Fruit fly (Drosophila melanogaster) whole organism, wandering third instar larva: ENCODE results near the gene CG17819.
A peak's percentile ranks its signal among the peaks of the same experiment; 100 is the strongest.

Experiments used
- Abd-B ChIP-seq: fragments of >200 bp; optimal IDR thresholded peaks from 2 replicates; lab custom pipeline; 2017; ENCODE audit warnings: missing biosample characterization, missing genetic modification characterization
- CG32264 ChIP-seq: fragments of 200-800 bp; sonication (Bioruptor generic); optimal IDR thresholded peaks from 2 replicates; lab custom pipeline; 2016; ENCODE audit warnings: missing biosample characterization, missing genetic modification characterization
- CG9705 ChIP-seq: fragments of 200-800 bp; sonication (Bioruptor generic); optimal IDR thresholded peaks from 2 replicates; lab custom pipeline; 2018; ENCODE audit warnings: missing biosample characterization, mild to moderate bottlenecking, missing genetic modification characterization
- Dfd ChIP-seq: fragments of >200 bp; optimal IDR thresholded peaks from 2 replicates; lab custom pipeline; 2017; ENCODE audit warnings: missing biosample characterization, missing genetic modification characterization
- Dif ChIP-seq: fragments of 200-275, 200-300 bp; sonication (Bioruptor generic); optimal IDR thresholded peaks from 2 replicates; lab custom pipeline; 2018; ENCODE audit warnings: missing biosample characterization, missing genetic modification characterization; ENCODE audit not compliant: partially characterized antibody
- GATAd ChIP-seq: sonication (Bioruptor generic); optimal IDR thresholded peaks from 2 replicates; lab custom pipeline; 2016; ENCODE audit warnings: missing biosample characterization, missing genetic modification characterization
- HLH106 ChIP-seq: fragments of 200-800 bp; optimal IDR thresholded peaks from 3 replicates; lab custom pipeline; 2019; ENCODE audit warnings: missing biosample characterization, mild to moderate bottlenecking, missing genetic modification characterization, moderate library complexity
- Hnf4 ChIP-seq: fragments of 200-800 bp; sonication (Bioruptor generic); optimal IDR thresholded peaks from 2 replicates; lab custom pipeline; 2016; ENCODE audit warnings: missing biosample characterization, mild to moderate bottlenecking, missing genetic modification characterization
- Hr78 ChIP-seq: fragments of >200 bp; optimal IDR thresholded peaks from 2 replicates; lab custom pipeline; 2017; ENCODE audit warnings: missing biosample characterization, missing genetic modification characterization
- Hr83 ChIP-seq: fragments of 200-300 bp; sonication (Bioruptor generic); optimal IDR thresholded peaks from 2 replicates; lab custom pipeline; 2016; ENCODE audit warnings: missing biosample characterization, mild to moderate bottlenecking, missing genetic modification characterization, moderate library complexity; ENCODE audit not compliant: poor library complexity, severe bottlenecking
- Jra ChIP-seq: sonication (Bioruptor generic); optimal IDR thresholded peaks from 2 replicates; lab custom pipeline; 2016; ENCODE audit warnings: missing biosample characterization, missing genetic modification characterization
- Mio ChIP-seq: sonication (Bioruptor generic); optimal IDR thresholded peaks from 2 replicates; lab custom pipeline; 2016; ENCODE audit warnings: missing biosample characterization, missing genetic modification characterization
- Myc ChIP-seq: fragments of >200 bp; optimal IDR thresholded peaks from 2 replicates; lab custom pipeline; 2017
- OdsH ChIP-seq: fragments of 200-800 bp; sonication (Bioruptor generic); optimal IDR thresholded peaks from 2 replicates; lab custom pipeline; 2016; ENCODE audit warnings: missing biosample characterization, mild to moderate bottlenecking, missing genetic modification characterization
- Rel ChIP-seq, 2 experiments: fragments of 200-800 bp; sonication (Bioruptor generic) in 1 of 2; optimal IDR thresholded peaks; 2 replicates in 1 of 2; 3 replicates in 1 of 2; lab custom pipeline; 2016 to 2019; ENCODE audit warnings: mild to moderate bottlenecking in 2 of 2, missing biosample characterization in 2 of 2, missing genetic modification characterization in 2 of 2, moderate library complexity in 1 of 2
- Sp1 ChIP-seq: fragments of 200-800 bp; sonication (Bioruptor generic); optimal IDR thresholded peaks from 3 replicates; lab custom pipeline; 2019; ENCODE audit warnings: missing biosample characterization, mild to moderate bottlenecking, missing genetic modification characterization, moderate library complexity
- Vsx2 ChIP-seq: fragments of 200-300, 225-300 bp; sonication (Bioruptor generic); optimal IDR thresholded peaks from 2 replicates; lab custom pipeline; 2018; ENCODE audit warnings: missing biosample characterization, missing genetic modification characterization; ENCODE audit not compliant: partially characterized antibody
- br ChIP-seq: fragments of 200-800 bp; sonication (Bioruptor generic); optimal IDR thresholded peaks from 2 replicates; lab custom pipeline; 2016; ENCODE audit warnings: missing biosample characterization, missing genetic modification characterization
- brk ChIP-seq: fragments of 200-800 bp; sonication (Bioruptor generic); optimal IDR thresholded peaks from 2 replicates; lab custom pipeline; 2016; ENCODE audit warnings: missing biosample characterization, mild to moderate bottlenecking, missing genetic modification characterization
- dl ChIP-seq, 2 experiments: fragments of 175-275, 200-275 bp in 1 of 2; fragments of 200-275 bp in 1 of 2; sonication (Bioruptor generic); optimal IDR thresholded peaks; lab custom pipeline; 2018; ENCODE audit warnings: mild to moderate bottlenecking in 2 of 2, missing biosample characterization in 2 of 2, missing genetic modification characterization in 2 of 2, moderate library complexity in 2 of 2; ENCODE audit not compliant: partially characterized antibody in 2 of 2, insufficient read depth in 1 of 2
- dmrt93B ChIP-seq: fragments of 200-800 bp; sonication (Bioruptor generic); optimal IDR thresholded peaks from 2 replicates; lab custom pipeline; 2018; ENCODE audit warnings: missing biosample characterization, mild to moderate bottlenecking, missing genetic modification characterization
- dsf ChIP-seq: sonication (Bioruptor generic); optimal IDR thresholded peaks from 2 replicates; lab custom pipeline; 2016; ENCODE audit warnings: missing biosample characterization, missing genetic modification characterization, borderline replicate concordance
- ey ChIP-seq: fragments of 200-800 bp; sonication (Bioruptor generic); optimal IDR thresholded peaks from 2 replicates; lab custom pipeline; 2016; ENCODE audit warnings: missing biosample characterization, missing genetic modification characterization
- foxo ChIP-seq, 2 experiments: fragments of 200-800 bp; sonication (Bioruptor generic); optimal IDR thresholded peaks; 2 replicates in 1 of 2; 3 replicates in 1 of 2; lab custom pipeline; 2016 to 2017; ENCODE audit warnings: missing biosample characterization in 2 of 2, missing genetic modification characterization in 2 of 2
- fru ChIP-seq: fragments of 200-800 bp; sonication (Bioruptor generic); optimal IDR thresholded peaks from 3 replicates; lab custom pipeline; 2016; ENCODE audit warnings: missing biosample characterization, mild to moderate bottlenecking, missing genetic modification characterization
- h ChIP-seq: fragments of 200-800 bp; sonication (Bioruptor generic); optimal IDR thresholded peaks from 3 replicates; lab custom pipeline; 2016; ENCODE audit warnings: missing biosample characterization, mild to moderate bottlenecking, missing genetic modification characterization
- jim ChIP-seq: fragments of 175-275, 200-325 bp; sonication (Bioruptor generic); optimal IDR thresholded peaks from 2 replicates; lab custom pipeline; 2016; ENCODE audit warnings: missing biosample characterization, mild to moderate bottlenecking, missing genetic modification characterization
- pan ChIP-seq: fragments of >200 bp; optimal IDR thresholded peaks from 2 replicates; lab custom pipeline; 2017
- psq ChIP-seq: fragments of 200-800 bp; sonication (Bioruptor generic); optimal IDR thresholded peaks from 3 replicates; lab custom pipeline; 2017; ENCODE audit warnings: missing biosample characterization, mild to moderate bottlenecking, missing genetic modification characterization, moderate library complexity
- rgr ChIP-seq: fragments of 200-800 bp; sonication (Bioruptor generic); optimal IDR thresholded peaks from 3 replicates; lab custom pipeline; 2016; ENCODE audit warnings: missing biosample characterization, mild to moderate bottlenecking, missing genetic modification characterization
- sage ChIP-seq: fragments of 200-800 bp; sonication (Bioruptor generic); optimal IDR thresholded peaks from 2 replicates; lab custom pipeline; 2016; ENCODE audit warnings: missing biosample characterization, mild to moderate bottlenecking, missing genetic modification characterization
- sv ChIP-seq: fragments of 200-800 bp; sonication (Bioruptor generic); optimal IDR thresholded peaks from 3 replicates; lab custom pipeline; 2016; ENCODE audit warnings: missing biosample characterization, missing genetic modification characterization
- tai ChIP-seq: sonication (Bioruptor generic); optimal IDR thresholded peaks from 2 replicates; lab custom pipeline; 2016; ENCODE audit warnings: missing biosample characterization, missing genetic modification characterization
- usp ChIP-seq: fragments of >200 bp; optimal IDR thresholded peaks from 2 replicates; lab custom pipeline; 2017; ENCODE audit warnings: missing biosample characterization, missing genetic modification characterization
- woc ChIP-seq: sonication (Bioruptor generic); optimal IDR thresholded peaks from 2 replicates; lab custom pipeline; 2016; ENCODE audit warnings: missing biosample characterization, mild to moderate bottlenecking, missing genetic modification characterization

The CG17819 gene

dm6 chr3R:21905615-21906014 is 20.3 kb upstream of the CG17819 start:
- TF ChIP-seq Hnf4 (GFP tag; lab: Kevin White, UChicago) (peak; percentile 49), Vsx2 (no peak), foxo (GFP tag; optimal IDR thresholded peaks at IDR 0.05; lab: Kevin White, UChicago) (peak in 1 of 2 experiments; percentile 69), h (GFP tag; lab: Kevin White, UChicago) (peak; percentile 79), woc (GFP tag; lab: Kevin White, UChicago) (peak; percentile 49), Hr78 (GFP tag; lab: Kevin White, UChicago) (no peak), br (GFP tag; lab: Kevin White, UChicago) (peak; percentile 27), ey (GFP tag; lab: Kevin White, UChicago) (peak; percentile 62), fru (GFP tag; lab: Kevin White, UChicago) (peak; percentile 67), sage (GFP tag; lab: Kevin White, UChicago) (peak; percentile 29), rgr (peak; percentile 68), CG9705 (GFP tag; lab: Kevin White, UChicago) (peak; percentile 32), psq (peak; percentile 66), Mio (GFP tag; lab: Kevin White, UChicago) (no peak), brk (GFP tag; lab: Kevin White, UChicago) (peak; percentile 67), pan (no peak), HLH106 (tag; lab: Kevin White, UChicago) (peak; percentile 78), OdsH (GFP tag; lab: Kevin White, UChicago) (peak; percentile 78), sv (GFP tag; lab: Kevin White, UChicago) (no peak), dmrt93B (GFP tag; lab: Kevin White, UChicago) (peak; percentile 57), Sp1 (GFP tag; lab: Kevin White, UChicago) (peak; percentile 79)

DNA sequence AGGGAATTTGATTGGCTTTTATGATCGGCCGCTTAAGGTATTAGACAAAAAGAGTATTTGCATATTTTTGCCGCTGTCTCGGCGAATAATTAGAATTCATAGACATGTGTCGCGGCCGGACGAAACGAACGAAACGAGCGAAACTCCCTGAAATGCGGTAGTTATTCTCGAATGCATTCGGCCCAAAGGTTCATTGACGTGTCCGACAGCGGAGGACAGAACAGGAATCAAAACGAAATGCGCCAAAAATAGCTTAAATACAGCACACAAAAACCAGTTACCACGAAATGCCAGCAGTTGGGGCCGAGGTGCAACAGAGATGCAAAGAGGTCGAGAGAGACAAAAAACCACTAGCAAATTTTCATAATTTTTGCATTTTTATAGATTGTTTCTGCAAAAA is 19.0 kb upstream of the CG17819 start:
- TF ChIP-seq fru (GFP tag; lab: Kevin White, UChicago) (peak; percentile 31), dmrt93B (GFP tag; lab: Kevin White, UChicago) (peak; percentile 13), CG9705 (GFP tag; lab: Kevin White, UChicago) (no peak), psq (peak; percentile 16), HLH106 (tag; lab: Kevin White, UChicago) (peak; percentile 36), dsf (no peak), Rel (GFP tag; optimal IDR thresholded peaks at IDR 0.05; lab: Kevin White, UChicago) (no peak), Rel (tag; optimal IDR thresholded peaks at IDR 0.05; lab: Kevin White, UChicago) (no peak), tai (GFP tag; lab: Kevin White, UChicago) (no peak)

dm6 chr3R:21899170-21899575 is 13.8 kb upstream of the CG17819 start:
- no peak for TF ChIP-seq Abd-B (GFP tag; lab: Kevin White, UChicago)
- peak; percentile 19 for TF ChIP-seq woc (GFP tag; lab: Kevin White, UChicago)
- TF ChIP-seq dl (GFP tag; optimal IDR thresholded peaks at IDR 0.05; lab: Kevin White, UChicago; ENCODE audit: insufficient read depth in 1 of 2, partially characterized antibody in 2 of 2), result no peak
- peak; percentile 2 for TF ChIP-seq CG9705 (GFP tag; lab: Kevin White, UChicago)
- peak; percentile 45 for TF ChIP-seq dmrt93B (GFP tag; lab: Kevin White, UChicago)
- TF ChIP-seq Sp1 (GFP tag; lab: Kevin White, UChicago), result peak; percentile 41
- peak; percentile 77 for TF ChIP-seq Dfd (GFP tag; lab: Kevin White, UChicago)
- TF ChIP-seq ey (GFP tag; lab: Kevin White, UChicago), result peak; percentile 21
- peak in 1 of 2 experiments; percentile 59 for TF ChIP-seq foxo (GFP tag; optimal IDR thresholded peaks at IDR 0.05; lab: Kevin White, UChicago)
- no peak for TF ChIP-seq Jra (GFP tag; lab: Kevin White, UChicago)
- TF ChIP-seq br (GFP tag; lab: Kevin White, UChicago), result peak; percentile 15
- peak; percentile 15 for TF ChIP-seq psq
- peak; percentile 35 for TF ChIP-seq OdsH (GFP tag; lab: Kevin White, UChicago)
- TF ChIP-seq pan, result no peak
- TF ChIP-seq h (GFP tag; lab: Kevin White, UChicago), result peak; percentile 28
- TF ChIP-seq HLH106 (tag; lab: Kevin White, UChicago), result peak; percentile 71
- no peak for TF ChIP-seq Rel (GFP tag; optimal IDR thresholded peaks at IDR 0.05; lab: Kevin White, UChicago)
- no peak for TF ChIP-seq Rel (tag; optimal IDR thresholded peaks at IDR 0.05; lab: Kevin White, UChicago)
- peak; percentile 69 for TF ChIP-seq fru (GFP tag; lab: Kevin White, UChicago)

dm6 chr3R:21898758-21899157 is 13.4 kb upstream of the CG17819 start:
- TF ChIP-seq GATAd (GFP tag; lab: Kevin White, UChicago) (no peak), Rel (GFP tag; optimal IDR thresholded peaks at IDR 0.05; lab: Kevin White, UChicago) (no peak), Rel (tag; optimal IDR thresholded peaks at IDR 0.05; lab: Kevin White, UChicago) (peak; percentile 89)

- peak; percentile 79 for TF ChIP-seq CG9705 (GFP tag; lab: Kevin White, UChicago)
- peak; percentile 39 for TF ChIP-seq brk (GFP tag; lab: Kevin White, UChicago)
- peak; percentile 47 for TF ChIP-seq Jra (GFP tag; lab: Kevin White, UChicago)
- peak; percentile 91 for TF ChIP-seq h (GFP tag; lab: Kevin White, UChicago)
- TF ChIP-seq jim (GFP tag; lab: Kevin White, UChicago), result no peak
- TF ChIP-seq Hnf4 (GFP tag; lab: Kevin White, UChicago), result peak; percentile 79
- TF ChIP-seq Hr83 (GFP tag; lab: Kevin White, UChicago), result peak; percentile 10
- TF ChIP-seq Dif (GFP tag; lab: Kevin White, UChicago), result no peak
- TF ChIP-seq Abd-B (GFP tag; lab: Kevin White, UChicago), result no peak
- peak; percentile 58 for TF ChIP-seq Rel (GFP tag; optimal IDR thresholded peaks at IDR 0.05; lab: Kevin White, UChicago)
- peak; percentile 58 for TF ChIP-seq Rel (tag; optimal IDR thresholded peaks at IDR 0.05; lab: Kevin White, UChicago)
- TF ChIP-seq woc (GFP tag; lab: Kevin White, UChicago), result peak; percentile 73
- peak; percentile 60 for TF ChIP-seq CG32264
- no peak for TF ChIP-seq sv (GFP tag; lab: Kevin White, UChicago)
- no peak for TF ChIP-seq Vsx2
- no peak for TF ChIP-seq Dfd (GFP tag; lab: Kevin White, UChicago)
- peak; percentile 81 for TF ChIP-seq ey (GFP tag; lab: Kevin White, UChicago)
- TF ChIP-seq br (GFP tag; lab: Kevin White, UChicago), result peak; percentile 83
- TF ChIP-seq usp (GFP tag; lab: Kevin White, UChicago), result no peak
- peak; percentile 56 for TF ChIP-seq dmrt93B (GFP tag; lab: Kevin White, UChicago)
- peak; percentile 80 for TF ChIP-seq OdsH (GFP tag; lab: Kevin White, UChicago)
- TF ChIP-seq Myc (lab: Kevin White, UChicago), result no peak
- peak; percentile 65 for TF ChIP-seq tai (GFP tag; lab: Kevin White, UChicago)
- TF ChIP-seq rgr, result peak; percentile 83
Measured at dm6 chr3R:21897565-21897964, 12.2 kb upstream of the CG17819 start.
